Worm (Caenorhabditis elegans) whole organism, young adult: ENCODE measurements around the gene R05H5.7.

Experiments used
- him-1 ChIP-seq: sonication (generic microtip); optimal IDR thresholded peaks from 2 replicates; lab custom pipeline; 2016; ENCODE audit warnings: missing genotype, missing genetic modification reagents, missing genetic modification characterization, missing compliant biosample characterization
- madf-8 ChIP-seq: fragments of 200-800 bp; sonication (Bioruptor generic); conservative IDR thresholded peaks from 2 replicates; pipeline ENCODE4 v1.3.6; 2022; ENCODE audit warnings: missing genetic modification reagents, missing genetic modification characterization, missing compliant biosample characterization

DNA sequence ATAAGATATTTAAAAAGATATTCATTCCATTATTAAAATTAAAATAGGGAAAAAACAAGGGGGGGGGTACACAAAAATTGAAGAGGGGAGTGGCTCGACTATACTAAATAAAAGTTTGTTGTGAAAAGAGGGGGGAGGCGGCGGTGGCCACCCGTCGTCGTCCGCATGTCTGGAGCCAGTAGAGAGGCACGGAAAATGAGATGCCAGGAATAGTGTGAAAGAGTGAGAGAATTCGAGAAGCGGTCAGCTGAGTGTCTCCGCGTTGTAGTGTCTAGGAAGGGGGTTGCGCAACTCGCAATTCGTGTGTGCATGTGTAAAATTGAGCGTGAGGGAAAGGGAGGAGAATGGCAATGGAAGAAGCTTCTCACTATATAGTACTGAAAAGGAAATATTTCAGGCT, 10.0 kb downstream of the R05H5.7 start:
- TF ChIP-seq him-1 (tag; lab: Kevin White, UChicago) (no peak), madf-8 (GFP tag; lab: Robert Waterston, UW) (no peak)
